Worm (Caenorhabditis elegans): ENCODE results near the gene C30F2.5.

The C30F2.5 gene

DNA sequence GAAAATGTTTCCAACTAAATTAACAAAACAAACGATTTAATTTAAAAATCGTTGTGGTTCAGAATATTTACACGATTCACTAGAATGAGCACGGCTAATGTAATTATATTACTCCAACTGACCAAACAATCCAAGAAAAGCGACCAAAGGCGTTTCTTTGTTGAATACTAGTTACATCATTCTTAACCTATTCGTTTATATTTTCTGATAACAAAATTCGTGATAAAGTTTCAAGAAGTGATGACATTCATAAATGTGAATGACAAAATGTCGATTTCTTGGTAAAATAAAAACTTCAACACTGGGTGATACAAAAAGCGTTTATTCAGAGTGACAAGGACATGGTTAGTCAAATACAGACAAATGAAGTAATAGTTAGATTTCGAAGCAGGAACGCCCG, 18.0 kb upstream of the C30F2.5 start, which contains the start of gene C30F2.4:
TSS of gene C30F2.4 (minus strand) at position 101 of the 400 bp plus-strand sequence.
- TF ChIP-seq elt-3 (tag; optimal IDR thresholded peaks at IDR 0.05) (no peak), skn-1 (tag; optimal IDR thresholded peaks at IDR 0.05) (no peak), nhr-25 (tag; optimal IDR thresholded peaks at IDR 0.05) (no peak), nhr-129 (tag; optimal IDR thresholded peaks at IDR 0.05) (no peak), unc-55 (GFP tag; optimal IDR thresholded peaks at IDR 0.05) (no peak), C34F6.9 (tag; optimal IDR thresholded peaks at IDR 0.05) (no peak), crh-2 (tag; optimal IDR thresholded peaks at IDR 0.05) (no peak), gmeb-1 (tag; optimal IDR thresholded peaks at IDR 0.05) (no peak), lin-13 (GFP tag; optimal IDR thresholded peaks at IDR 0.05) (no peak), R02D3.7 (tag; optimal IDR thresholded peaks at IDR 0.05) (no peak), mbf-1 (tag; optimal IDR thresholded peaks at IDR 0.05) (no peak), F13H6.1 (tag; optimal IDR thresholded peaks at IDR 0.05) (no peak), nhr-23 (tag; optimal IDR thresholded peaks at IDR 0.05) (no peak), blmp-1 (tag; optimal IDR thresholded peaks at IDR 0.05; ENCODE audit: insufficient read depth) (no peak), fos-1 (tag; optimal IDR thresholded peaks at IDR 0.05) (no peak), lin-39 (tag; optimal IDR thresholded peaks at IDR 0.05) (no peak), unc-62 (GFP tag; optimal IDR thresholded peaks at IDR 0.05) (no peak), ztf-11 (tag; optimal IDR thresholded peaks at IDR 0.05) (no peak), nhr-11 (tag; optimal IDR thresholded peaks at IDR 0.05) (no peak), zag-1 (tag; optimal IDR thresholded peaks at IDR 0.05) (no peak)

DNA sequence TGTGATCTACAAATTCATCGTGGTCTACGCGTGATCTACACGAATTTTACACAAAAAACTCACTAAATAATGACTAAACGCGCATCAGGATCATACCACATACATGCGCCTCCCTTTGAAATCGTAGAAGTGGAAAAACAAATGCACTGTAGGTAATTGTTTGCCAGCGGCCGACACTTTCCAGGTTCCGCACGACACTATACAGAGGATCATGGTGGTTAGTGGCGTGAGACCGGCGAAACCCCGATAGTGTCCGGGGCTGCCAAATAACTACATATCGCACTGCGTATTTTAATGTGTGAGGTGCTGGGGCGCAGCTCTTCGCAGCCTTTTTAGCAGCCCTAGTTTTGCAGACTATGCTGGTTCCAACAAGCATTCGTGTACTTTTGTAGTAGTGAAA, 15.8 kb upstream of the C30F2.5 start:
- TF ChIP-seq ama-1 (optimal IDR thresholded peaks at IDR 0.05) (no peak), aly-2 (tag; optimal IDR thresholded peaks at IDR 0.05) (no peak), elt-1 (tag; optimal IDR thresholded peaks at IDR 0.05) (no peak), C34F6.9 (tag; optimal IDR thresholded peaks at IDR 0.05) (no peak), nhr-12 (tag; optimal IDR thresholded peaks at IDR 0.05) (no peak), ztf-4 (tag; optimal IDR thresholded peaks at IDR 0.05) (no peak), nhr-77 (tag; optimal IDR thresholded peaks at IDR 0.05) (no peak), nhr-11 (tag; optimal IDR thresholded peaks at IDR 0.05) (no peak), fos-1 (tag; optimal IDR thresholded peaks at IDR 0.05) (no peak), crh-2 (tag; optimal IDR thresholded peaks at IDR 0.05) (no peak)

DNA sequence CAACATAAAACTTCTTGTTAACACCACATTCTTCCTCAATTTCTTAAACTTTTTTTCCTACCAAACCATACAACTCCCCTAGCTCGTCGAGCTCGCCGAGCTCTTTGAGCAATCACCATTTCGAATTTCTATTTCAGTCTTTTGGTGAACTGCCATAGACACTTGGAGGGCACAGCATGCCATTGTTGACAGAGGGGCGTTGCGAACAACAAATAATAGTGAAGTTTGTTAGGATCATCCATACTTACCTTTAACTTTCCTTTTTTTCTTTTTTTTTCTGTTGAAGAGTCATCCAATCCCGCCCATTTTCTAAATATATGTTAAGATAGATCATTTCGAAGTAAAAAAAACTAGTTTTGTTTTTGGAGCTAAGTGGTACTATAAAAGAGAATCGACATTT, 12.4 kb upstream of the C30F2.5 start, which contains the start of gene idpp-14:
TSS of gene idpp-14 (plus strand) at position 324 of the 400 bp plus-strand sequence.
- TF ChIP-seq F13H6.1 (tag; optimal IDR thresholded peaks at IDR 0.05) (peak; percentile 67), C34F6.9 (tag; optimal IDR thresholded peaks at IDR 0.05) (no peak)

DNA sequence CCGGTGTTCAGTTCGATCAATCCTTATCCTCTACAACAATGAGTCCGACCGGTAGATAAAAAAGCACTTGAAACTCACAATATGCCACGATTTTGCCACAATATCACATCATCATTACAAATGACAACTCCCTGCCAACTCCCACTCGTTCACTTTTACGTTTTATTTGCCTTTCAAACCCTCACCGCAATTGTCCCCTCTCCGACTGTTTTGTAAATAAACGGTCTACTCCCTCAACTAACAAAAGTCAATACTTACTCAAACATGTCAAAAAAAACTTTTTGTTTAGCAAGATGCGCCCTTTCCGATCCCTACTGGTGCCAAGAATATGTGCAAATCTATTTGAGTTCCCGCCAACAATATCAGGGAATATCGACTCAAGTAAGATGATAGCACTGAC, 9.4 kb upstream of the C30F2.5 start, which contains the start of gene C30F2.2:
TSS of gene C30F2.2 (minus strand) at position 122 of the 400 bp plus-strand sequence.
- TF ChIP-seq nhr-10 (tag; optimal IDR thresholded peaks at IDR 0.05) (no peak), nhr-25 (tag; optimal IDR thresholded peaks at IDR 0.05) (no peak), sem-4 (tag; optimal IDR thresholded peaks at IDR 0.05) (no peak), alr-1 (tag; optimal IDR thresholded peaks at IDR 0.05) (no peak), nhr-21 (tag; optimal IDR thresholded peaks at IDR 0.05) (no peak), elt-1 (tag; optimal IDR thresholded peaks at IDR 0.05) (no peak), mbf-1 (tag; optimal IDR thresholded peaks at IDR 0.05) (no peak), nhr-12 (tag; optimal IDR thresholded peaks at IDR 0.05) (no peak), F13H6.1 (tag; optimal IDR thresholded peaks at IDR 0.05) (peak; percentile 44), nhr-129 (tag; optimal IDR thresholded peaks at IDR 0.05) (peak; percentile 19), peb-1 (tag; optimal IDR thresholded peaks at IDR 0.05) (no peak), mdl-1 (tag; optimal IDR thresholded peaks at IDR 0.05) (no peak), lsy-2 (tag; optimal IDR thresholded peaks at IDR 0.05) (no peak), sma-9 (GFP tag; optimal IDR thresholded peaks at IDR 0.05) (no peak), sma-9 (tag; optimal IDR thresholded peaks at IDR 0.05) (no peak)

DNA sequence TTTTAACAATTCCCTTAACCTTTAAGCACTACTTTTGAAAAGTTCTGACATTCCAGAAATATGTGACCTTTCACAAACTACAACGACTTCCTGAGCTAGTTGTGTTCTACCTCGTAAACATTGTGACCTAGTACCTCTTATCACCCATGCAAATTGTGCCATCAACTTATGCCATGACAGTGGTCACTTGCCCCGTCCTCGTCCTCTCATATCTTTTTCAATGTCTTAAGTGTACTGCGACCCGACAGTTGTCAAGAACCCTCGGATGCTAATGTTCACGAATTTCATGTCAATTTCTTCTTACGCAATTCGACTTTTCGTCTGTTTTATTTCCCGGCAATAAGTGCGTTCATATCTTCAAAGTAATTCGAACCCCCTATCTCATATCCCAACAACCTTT, 6.6 kb upstream of the C30F2.5 start:
- no peak for TF ChIP-seq nhr-21 (tag; optimal IDR thresholded peaks at IDR 0.05)
- TF ChIP-seq F13H6.1 (tag; optimal IDR thresholded peaks at IDR 0.05) = peak; percentile 26
